Fruit fly (Drosophila melanogaster) S2 (cell line): ENCODE data around the gene CG6996.

Experiments used
- CG8478 ChIP-seq: fragments of >200 bp; optimal IDR thresholded peaks from 2 replicates; lab custom pipeline; 2018
- CTCF ChIP-seq, 2 experiments: fragments of >200 bp; optimal IDR thresholded peaks; 2 replicates each; lab custom pipeline; 2018

CG6996 gene

dm6 chr3L:20206950-20207584, at the start of gene CG6996:
CG6996 (plus strand) TSS chr3L:20207534.
- TF ChIP-seq CTCF (optimal IDR thresholded peaks at IDR 0.05; lab: Kevin White, UChicago), result no peak
- TF ChIP-seq CG8478 (lab: Kevin White, UChicago), result no peak

- TF ChIP-seq CG8478 (lab: Kevin White, UChicago) (no peak), CTCF (optimal IDR thresholded peaks at IDR 0.05; lab: Kevin White, UChicago) (no peak)
Measured at dm6 chr3L:20168152-20168551, 39.2 kb upstream of the CG6996 start.

dm6 chr3L:20177697-20178096, 29.6 kb upstream of the CG6996 start:
- TF ChIP-seq CTCF (optimal IDR thresholded peaks at IDR 0.05; lab: Kevin White, UChicago), result no peak
- no peak for TF ChIP-seq CG8478 (lab: Kevin White, UChicago)

dm6 chr3L:20178101-20178500, 29.2 kb upstream of the CG6996 start:
- TF ChIP-seq CTCF (optimal IDR thresholded peaks at IDR 0.05; lab: Kevin White, UChicago), result no peak
- TF ChIP-seq CG8478 (lab: Kevin White, UChicago), result no peak

dm6 chr3L:20182799-20183198, 24.5 kb upstream of the CG6996 start:
- no peak for TF ChIP-seq CG8478 (lab: Kevin White, UChicago)
- no peak for TF ChIP-seq CTCF (optimal IDR thresholded peaks at IDR 0.05; lab: Kevin White, UChicago)

- TF ChIP-seq CTCF (optimal IDR thresholded peaks at IDR 0.05; lab: Kevin White, UChicago), result no peak
- no peak for TF ChIP-seq CG8478 (lab: Kevin White, UChicago)
Measured at dm6 chr3L:20183345-20184088, 23.8 kb upstream of the CG6996 start.

dm6 chr3L:20185206-20185868, 22.0 kb upstream of the CG6996 start:
- TF ChIP-seq CG8478 (lab: Kevin White, UChicago) (no peak), CTCF (optimal IDR thresholded peaks at IDR 0.05; lab: Kevin White, UChicago) (no peak)

dm6 chr3L:20185886-20186285, 21.4 kb upstream of the CG6996 start:
- TF ChIP-seq CG8478 (lab: Kevin White, UChicago), result no peak
- no peak for TF ChIP-seq CTCF (optimal IDR thresholded peaks at IDR 0.05; lab: Kevin White, UChicago)

dm6 chr3L:20186294-20187020, 20.9 kb upstream of the CG6996 start:
- no peak for TF ChIP-seq CTCF (optimal IDR thresholded peaks at IDR 0.05; lab: Kevin White, UChicago)
- TF ChIP-seq CG8478 (lab: Kevin White, UChicago), result no peak

dm6 chr3L:20187885-20188570, 19.3 kb upstream of the CG6996 start, which contains the start of gene Ssk:
Ssk (plus strand) TSS chr3L:20188522.
- no peak for TF ChIP-seq CTCF (optimal IDR thresholded peaks at IDR 0.05; lab: Kevin White, UChicago)
- TF ChIP-seq CG8478 (lab: Kevin White, UChicago), result no peak

dm6 chr3L:20191848-20192247, 15.5 kb upstream of the CG6996 start:
- TF ChIP-seq CG8478 (lab: Kevin White, UChicago) (no peak), CTCF (optimal IDR thresholded peaks at IDR 0.05; lab: Kevin White, UChicago) (no peak)

- TF ChIP-seq CTCF (optimal IDR thresholded peaks at IDR 0.05; lab: Kevin White, UChicago), result no peak
- no peak for TF ChIP-seq CG8478 (lab: Kevin White, UChicago)
Measured at dm6 chr3L:20192872-20193747, 14.2 kb upstream of the CG6996 start.

dm6 chr3L:20193748-20194058, 13.6 kb upstream of the CG6996 start:
- TF ChIP-seq CG8478 (lab: Kevin White, UChicago), result no peak
- no peak for TF ChIP-seq CTCF (optimal IDR thresholded peaks at IDR 0.05; lab: Kevin White, UChicago)
